Worm (Caenorhabditis elegans): ENCODE results near the gene latd-1.

DNA sequence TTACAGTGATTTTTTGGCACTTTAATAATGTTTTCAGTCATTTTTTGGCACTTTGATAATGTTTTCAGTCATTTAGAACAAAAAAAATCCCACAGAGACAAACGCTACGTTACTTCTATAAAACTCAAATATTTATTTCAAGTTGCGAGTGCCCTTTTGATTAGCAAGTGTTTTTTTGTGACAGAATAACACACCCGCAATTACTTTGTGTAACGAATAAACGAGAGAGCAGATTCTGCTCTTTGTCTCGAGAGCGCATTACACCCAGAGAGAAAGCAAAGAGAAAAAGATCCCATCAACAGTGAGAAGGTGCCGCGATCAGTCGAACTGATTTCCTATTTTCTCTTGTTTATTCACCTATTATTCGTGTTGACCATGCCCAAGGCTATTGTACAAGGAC lies 13.6 kb downstream of the latd-1 start, which contains the start of gene pcyt-2.2:
- TF ChIP-seq T26A5.8 (tag; optimal IDR thresholded peaks at IDR 0.05) (no peak), ama-1 (optimal IDR thresholded peaks at IDR 0.05) (no peak), ama-1 (GFP tag; optimal IDR thresholded peaks at IDR 0.05) (no peak), rcor-1 (GFP tag; IDR thresholded peaks at IDR 0.05) (no peak), aptf-3 (GFP tag; IDR thresholded peaks at IDR 0.05) (no peak), mxl-1 (tag; optimal IDR thresholded peaks at IDR 0.05) (no peak), F33H1.4 (GFP tag; IDR thresholded peaks at IDR 0.05) (no peak)

All from whole organism, young adult.